Worm (Caenorhabditis elegans): ENCODE results near the gene Y17D7B.4.

DNA sequence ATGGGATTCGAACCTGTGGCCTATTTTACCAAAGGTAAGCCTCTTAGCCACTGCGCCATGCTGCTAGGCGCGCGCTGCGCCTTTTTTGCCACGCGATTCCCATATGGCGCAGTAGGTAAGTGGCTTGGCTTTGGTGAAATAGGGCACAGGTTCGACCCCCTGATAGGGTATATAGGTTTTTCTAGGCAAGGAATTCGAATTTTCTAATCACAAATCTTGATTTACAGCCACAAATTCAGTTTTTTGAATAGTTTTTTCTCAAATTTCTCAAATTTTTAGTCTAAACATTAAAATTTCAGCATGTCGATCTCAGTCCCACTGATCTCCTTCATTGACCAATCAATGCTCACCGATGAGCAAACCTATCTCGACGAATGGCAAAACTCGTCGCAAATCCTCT lies 34.2 kb upstream of the Y17D7B.4 start, which contains the start of gene C54E10.3:
- TF ChIP-seq nhr-25 (tag; optimal IDR thresholded peaks at IDR 0.05) (no peak), ztf-11 (tag; optimal IDR thresholded peaks at IDR 0.05) (no peak), ama-1 (optimal IDR thresholded peaks at IDR 0.05) (no peak), lin-39 (tag; optimal IDR thresholded peaks at IDR 0.05) (no peak), gmeb-1 (tag; optimal IDR thresholded peaks at IDR 0.05) (no peak), sem-4 (tag; optimal IDR thresholded peaks at IDR 0.05) (no peak), blmp-1 (tag; optimal IDR thresholded peaks at IDR 0.05; ENCODE audit: insufficient read depth) (no peak), fos-1 (tag; optimal IDR thresholded peaks at IDR 0.05) (no peak), mab-5 (tag; optimal IDR thresholded peaks at IDR 0.05) (no peak), snpc-4 (tag; optimal IDR thresholded peaks at IDR 0.05) (no peak), C34F6.9 (tag; optimal IDR thresholded peaks at IDR 0.05) (no peak), nhr-11 (tag; optimal IDR thresholded peaks at IDR 0.05) (no peak), nhr-12 (tag; optimal IDR thresholded peaks at IDR 0.05) (no peak), ZK546.5 (tag; optimal IDR thresholded peaks at IDR 0.05) (no peak)
